Fruit fly (Drosophila melanogaster) whole organism, pupa: Measurements from ENCODE around the gene CG9581.

Experiments
- CG17806 ChIP-seq: fragments of 200-800 bp; sonication (Bioruptor generic); optimal IDR thresholded peaks from 2 replicates; lab custom pipeline; 2018; ENCODE audit warnings: missing biosample characterization, mild to moderate bottlenecking, missing genetic modification characterization, moderate library complexity
- CG34367 ChIP-seq: fragments of 200-800 bp; sonication (Bioruptor generic); optimal IDR thresholded peaks from 2 replicates; lab custom pipeline; 2018; ENCODE audit warnings: missing biosample characterization, mild to moderate bottlenecking, missing genetic modification characterization
- CG4496 ChIP-seq: fragments of 200-800 bp; sonication (Bioruptor generic); IDR thresholded peaks from 3 replicates; pipeline ENCODE4 v1.3.6; 2022; ENCODE audit warnings: missing biosample characterization, missing genetic modification characterization
- EcR ChIP-seq: fragments of 200-800 bp; sonication (Bioruptor generic); optimal IDR thresholded peaks from 3 replicates; lab custom pipeline; 2019; ENCODE audit warnings: missing biosample characterization, missing genetic modification characterization, mild to moderate bottlenecking, moderate library complexity, missing genetic modification reagents

- TF ChIP-seq CG34367 (tag; lab: Kevin White, UChicago): peak; percentile 64
- TF ChIP-seq CG4496: peak; percentile 60; the same call in 1 of the 3 replicates
- peak; percentile 87 for TF ChIP-seq EcR (GFP tag; lab: Kevin White, UChicago)
- TF ChIP-seq CG17806 (tag; lab: Kevin White, UChicago): peak; percentile 32
Observed at dm6 chrX:20166484-20167038, 3.2 kb downstream of the CG9581 start, which contains the start of gene CG9577.
